Worm (Caenorhabditis elegans) whole organism, young adult: Measurements from ENCODE around the gene dop-6.

Source experiments
- B0336.3 ChIP-seq: fragments of 200-800 bp; sonication (Bioruptor generic); IDR thresholded peaks from 2 replicates; pipeline ENCODE4 v1.3.6; 2022; ENCODE audit warnings: missing genetic modification characterization, missing compliant biosample characterization
- C06A6.2 ChIP-seq: fragments of 200-800 bp; sonication (Bioruptor generic); conservative IDR thresholded peaks from 2 replicates; pipeline ENCODE4 v1.3.6; 2022; ENCODE audit warnings: missing genetic modification characterization, missing compliant biosample characterization
- F23B12.7 ChIP-seq: sonication (generic microtip); optimal IDR thresholded peaks from 2 replicates; lab custom pipeline; 2017; ENCODE audit warnings: missing genetic modification characterization, mild to moderate bottlenecking, missing compliant biosample characterization, antibody characterized with exemption, moderate library complexity; ENCODE audit not compliant: insufficient read depth
- F37B4.10 ChIP-seq: fragments of 200-800 bp; sonication (Bioruptor generic); IDR thresholded peaks from 2 replicates; pipeline ENCODE4 v1.3.6; 2022; ENCODE audit warnings: missing genetic modification characterization, missing compliant biosample characterization
- F39B2.1 ChIP-seq: fragments of 200-800 bp; sonication (Bioruptor generic); IDR thresholded peaks from 2 replicates; pipeline ENCODE4 v1.3.6; 2022; ENCODE audit warnings: missing genetic modification reagents, missing genetic modification characterization, missing compliant biosample characterization
- K12H6.12 ChIP-seq: fragments of 200-800 bp; sonication (Bioruptor generic); optimal IDR thresholded peaks from 2 replicates; lab custom pipeline; 2018; ENCODE audit warnings: mild to moderate bottlenecking, missing genetic modification characterization, missing compliant biosample characterization
- T07F8.4 ChIP-seq: sonication (generic microtip); optimal IDR thresholded peaks from 2 replicates; lab custom pipeline; 2016; ENCODE audit warnings: mild to moderate bottlenecking, missing genetic modification characterization, moderate library complexity, missing compliant biosample characterization
- T26A5.8 ChIP-seq: sonication (generic microtip); optimal IDR thresholded peaks from 2 replicates; lab custom pipeline; 2016; ENCODE audit warnings: missing genetic modification characterization, missing compliant biosample characterization
- Y79H2A.3 ChIP-seq: fragments of 200-800 bp; sonication (Bioruptor generic); conservative IDR thresholded peaks from 2 replicates; pipeline ENCODE4 v1.3.6; 2022; ENCODE audit warnings: missing genetic modification reagents, missing genetic modification characterization, missing compliant biosample characterization
- Y95B8A.8 ChIP-seq: fragments of 200-800 bp; sonication (Bioruptor generic); IDR thresholded peaks from 2 replicates; pipeline ENCODE4 v1.3.6; 2022; ENCODE audit warnings: missing genetic modification reagents, missing genetic modification characterization, missing compliant biosample characterization
- atf-7 ChIP-seq: sonication (generic microtip); optimal IDR thresholded peaks from 2 replicates; lab custom pipeline; 2017; ENCODE audit warnings: mild to moderate bottlenecking, missing genetic modification characterization, missing compliant biosample characterization
- bed-1 ChIP-seq: fragments of 200-800 bp; sonication (Bioruptor generic); IDR thresholded peaks from 2 replicates; pipeline ENCODE4 v1.3.6; 2022; ENCODE audit warnings: missing genetic modification reagents, missing genetic modification characterization, missing compliant biosample characterization
- ceh-100 ChIP-seq: fragments of 200-800 bp; sonication (Bioruptor generic); IDR thresholded peaks from 2 replicates; pipeline ENCODE4 v1.3.6; 2022; ENCODE audit warnings: missing genetic modification reagents, missing genetic modification characterization, missing compliant biosample characterization
- egl-18 ChIP-seq: fragments of 200-800 bp; sonication (Bioruptor generic); IDR thresholded peaks from 2 replicates; pipeline ENCODE4 v1.3.6; 2022; ENCODE audit warnings: missing genetic modification reagents, missing genetic modification characterization, missing compliant biosample characterization
- egrh-3 ChIP-seq: fragments of 200-800 bp; sonication (Bioruptor generic); IDR thresholded peaks from 2 replicates; pipeline ENCODE4 v1.3.6; 2022; ENCODE audit warnings: missing genetic modification reagents, missing genetic modification characterization, missing compliant biosample characterization
- gei-17 ChIP-seq: fragments of 200-800 bp; sonication (Bioruptor generic); optimal IDR thresholded peaks from 2 replicates; lab custom pipeline; 2018; ENCODE audit warnings: mild to moderate bottlenecking, missing genetic modification characterization, missing compliant biosample characterization
- him-1 ChIP-seq: sonication (generic microtip); optimal IDR thresholded peaks from 2 replicates; lab custom pipeline; 2016; ENCODE audit warnings: missing genotype, missing genetic modification reagents, missing genetic modification characterization, missing compliant biosample characterization
- hlh-12 ChIP-seq: sonication (generic microtip); optimal IDR thresholded peaks from 2 replicates; lab custom pipeline; 2016; ENCODE audit warnings: missing genetic modification characterization, missing compliant biosample characterization
- hmg-20 ChIP-seq: fragments of 200-800 bp; sonication (Bioruptor generic); IDR thresholded peaks from 2 replicates; pipeline ENCODE4 v1.3.6; 2022; ENCODE audit warnings: missing genetic modification reagents, missing genetic modification characterization, missing compliant biosample characterization
- hrde-1 ChIP-seq: sonication (generic microtip); optimal IDR thresholded peaks from 2 replicates; lab custom pipeline; 2016; ENCODE audit warnings: missing genetic modification characterization, mild to moderate bottlenecking, missing compliant biosample characterization, moderate library complexity, missing genotype, missing genetic modification reagents, borderline replicate concordance
- hsf-1 ChIP-seq: fragments of 200-800 bp; sonication (Bioruptor generic); IDR thresholded peaks from 2 replicates; pipeline ENCODE4 v1.3.6; 2022; ENCODE audit warnings: missing genetic modification reagents, missing genetic modification characterization, missing compliant biosample characterization
- let-526 ChIP-seq: fragments of 200-800 bp; sonication (Bioruptor generic); IDR thresholded peaks from 2 replicates; pipeline ENCODE4 v1.3.6; 2022; ENCODE audit warnings: missing genetic modification reagents, missing genetic modification characterization, missing compliant biosample characterization
- lir-1 ChIP-seq: fragments of 200-800 bp; sonication (Bioruptor generic); conservative IDR thresholded peaks from 2 replicates; pipeline ENCODE4 v1.3.6; 2022; ENCODE audit warnings: missing genetic modification reagents, missing genetic modification characterization, missing compliant biosample characterization
- madf-3 ChIP-seq: fragments of 200-800 bp; sonication (Bioruptor generic); IDR thresholded peaks from 2 replicates; pipeline ENCODE4 v1.3.6; 2022; ENCODE audit warnings: missing genetic modification reagents, missing genetic modification characterization, missing compliant biosample characterization
- madf-8 ChIP-seq: fragments of 200-800 bp; sonication (Bioruptor generic); conservative IDR thresholded peaks from 2 replicates; pipeline ENCODE4 v1.3.6; 2022; ENCODE audit warnings: missing genetic modification reagents, missing genetic modification characterization, missing compliant biosample characterization
- mes-4 ChIP-seq: sonication (generic microtip); optimal IDR thresholded peaks from 2 replicates; lab custom pipeline; 2016; ENCODE audit warnings: missing genotype, missing genetic modification characterization, missing compliant biosample characterization
- mxl-1 ChIP-seq: sonication (generic microtip); optimal IDR thresholded peaks from 2 replicates; lab custom pipeline; 2016; ENCODE audit warnings: missing genetic modification characterization, missing compliant biosample characterization
- nfya-2 ChIP-seq: fragments of 200-800 bp; sonication (Bioruptor generic); IDR thresholded peaks from 2 replicates; pipeline ENCODE4 v1.3.6; 2022; ENCODE audit warnings: missing genetic modification reagents, missing genetic modification characterization, missing compliant biosample characterization
- nfyb-1 ChIP-seq: fragments of 200-800 bp; sonication (Bioruptor generic); IDR thresholded peaks from 2 replicates; pipeline ENCODE4 v1.3.6; 2022; ENCODE audit warnings: missing genetic modification reagents, missing genetic modification characterization, missing compliant biosample characterization
- nhr-120 ChIP-seq: fragments of 200-800 bp; sonication (Bioruptor generic); IDR thresholded peaks from 2 replicates; pipeline ENCODE4 v1.3.6; 2022; ENCODE audit warnings: missing genetic modification characterization, missing compliant biosample characterization
- repo-1 ChIP-seq: sonication (generic microtip); optimal IDR thresholded peaks from 2 replicates; lab custom pipeline; 2017; ENCODE audit warnings: mild to moderate bottlenecking, missing genetic modification characterization, missing compliant biosample characterization
- rpc-1 ChIP-seq, 2 experiments: fragments of 150-350 bp in 1 of 2; sonication (generic microtip) in 1 of 2; optimal IDR thresholded peaks; 2 replicates each; lab custom pipeline; 2014 to 2018; ENCODE audit warnings: missing biosample characterization in 1 of 2, missing genetic modification characterization in 1 of 2, missing genetic modification reagents in 1 of 2, missing genotype in 1 of 2
- snpc-4 ChIP-seq, 5 experiments: fragments of 150-350 bp in 1 of 5; sonication (generic microtip) in 4 of 5; optimal IDR thresholded peaks; 2 replicates each; lab custom pipeline; 2014 to 2018; ENCODE audit warnings: missing genetic modification characterization in 5 of 5, missing biosample characterization in 3 of 5, antibody characterized with exemption in 2 of 5, mild to moderate bottlenecking in 2 of 5, missing compliant biosample characterization in 2 of 5, missing genotype in 2 of 5, moderate library complexity in 2 of 5, missing genetic modification reagents in 1 of 5
- tlf-1 ChIP-seq: fragments of 200-800 bp; sonication (Bioruptor generic); optimal IDR thresholded peaks from 2 replicates; lab custom pipeline; 2018; ENCODE audit warnings: mild to moderate bottlenecking, missing genetic modification characterization, missing compliant biosample characterization
- unc-130 ChIP-seq: sonication (generic microtip); optimal IDR thresholded peaks from 2 replicates; lab custom pipeline; 2016; ENCODE audit warnings: missing genetic modification reagents, missing genetic modification characterization, missing compliant biosample characterization
- unc-62 ChIP-seq: fragments of 150-350 bp; optimal IDR thresholded peaks from 2 replicates; lab custom pipeline; 2014; ENCODE audit warnings: missing biosample characterization, missing genetic modification reagents, missing genetic modification characterization
- xnd-1 ChIP-seq: sonication (generic microtip); optimal IDR thresholded peaks from 2 replicates; lab custom pipeline; 2016; ENCODE audit warnings: missing genotype, missing genetic modification reagents, missing genetic modification characterization, missing compliant biosample characterization
- zfh-2 ChIP-seq: fragments of 200-800 bp; sonication (Bioruptor generic); conservative IDR thresholded peaks from 2 replicates; pipeline ENCODE4 v1.3.6; 2022; ENCODE audit warnings: missing genetic modification reagents, missing genetic modification characterization, missing compliant biosample characterization

The dop-6 gene

DNA sequence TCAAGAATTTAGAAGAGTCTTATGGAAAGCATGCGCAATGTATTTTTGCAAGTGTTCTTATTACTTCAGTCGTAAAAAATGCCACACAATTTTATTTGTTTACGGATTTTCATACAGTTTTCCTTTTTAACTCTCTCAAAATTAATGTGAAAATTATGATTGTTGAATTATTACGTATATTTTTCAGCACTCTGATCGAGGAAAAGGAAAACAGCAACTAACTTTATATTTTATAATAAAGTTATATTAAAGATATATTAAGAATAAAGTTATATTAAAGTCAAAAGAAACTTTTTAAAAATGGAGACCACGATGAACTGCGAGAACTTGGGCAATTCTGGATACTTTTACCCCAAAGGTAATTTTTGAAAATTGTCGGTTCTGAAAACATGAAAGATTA is 29.5 kb downstream of the dop-6 start, which contains the start of gene F14H12.2:
TSS of gene F14H12.2 (plus strand) at position 301 of the 400 bp plus-strand sequence.
- TF ChIP-seq nfyb-1 (GFP tag; lab: Robert Waterston, UW), result no peak
- no peak for TF ChIP-seq Y79H2A.3 (GFP tag; lab: Robert Waterston, UW)
- no peak for TF ChIP-seq let-526 (GFP tag; lab: Robert Waterston, UW)
- no peak for TF ChIP-seq F23B12.7
- TF ChIP-seq bed-1 (GFP tag; lab: Robert Waterston, UW), result no peak
- TF ChIP-seq nfya-2 (GFP tag; lab: Robert Waterston, UW), result no peak
- no peak for TF ChIP-seq hrde-1 (tag; lab: Kevin White, UChicago)
- TF ChIP-seq, all 124 proteins: peak for 0

DNA sequence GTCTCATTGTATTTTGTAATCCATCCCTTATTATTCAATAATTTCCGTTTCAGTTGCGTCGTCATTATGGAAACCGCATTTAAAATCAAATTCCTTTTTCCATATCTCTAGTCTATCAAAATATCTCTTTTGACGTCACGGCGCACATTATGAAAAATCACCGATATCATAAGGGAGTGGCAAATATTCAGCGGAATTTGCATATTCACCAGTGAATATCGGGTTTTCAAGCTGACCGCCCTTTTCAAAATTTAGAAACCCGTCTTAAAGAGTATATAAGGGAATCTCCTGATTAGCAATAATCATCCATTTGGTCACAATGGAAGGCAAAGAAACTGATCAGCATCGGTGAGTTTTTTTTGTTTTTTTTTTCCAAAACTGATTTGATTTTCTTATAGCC is 32.7 kb downstream of the dop-6 start, which contains the start of gene col-165:
TSS of gene col-165 (plus strand) at position 301 of the 400 bp plus-strand sequence.
- no peak for TF ChIP-seq unc-130
- TF ChIP-seq ceh-100 (GFP tag; lab: Robert Waterston, UW), result no peak
- no peak for TF ChIP-seq rpc-1 (optimal IDR thresholded peaks at IDR 0.05; lab: Kevin White, UChicago)
- no peak for TF ChIP-seq rpc-1 (tag; optimal IDR thresholded peaks at IDR 0.05; lab: Kevin White, UChicago)
- TF ChIP-seq repo-1 (tag; lab: Kevin White, UChicago), result no peak
- no peak for TF ChIP-seq T07F8.4 (tag; lab: Kevin White, UChicago)
- no peak for TF ChIP-seq lir-1 (GFP tag; lab: Robert Waterston, UW)
- TF ChIP-seq bed-1 (GFP tag; lab: Robert Waterston, UW), result no peak
- no peak for TF ChIP-seq unc-62 (GFP tag; lab: Kevin White, UChicago)
- TF ChIP-seq him-1 (tag; lab: Kevin White, UChicago), result no peak
- TF ChIP-seq nhr-120 (GFP tag; lab: Robert Waterston, UW), result no peak
- no peak for TF ChIP-seq B0336.3
- TF ChIP-seq F37B4.10 (GFP tag; lab: Robert Waterston, UW), result no peak
- TF ChIP-seq xnd-1, result no peak
- no peak for TF ChIP-seq egrh-3 (GFP tag; lab: Robert Waterston, UW)
- TF ChIP-seq tlf-1 (GFP tag; lab: Kevin White, UChicago), result no peak
- TF ChIP-seq Y95B8A.8 (GFP tag; lab: Robert Waterston, UW), result no peak
- no peak for TF ChIP-seq hlh-12
- TF ChIP-seq egl-18 (GFP tag; lab: Robert Waterston, UW), result no peak
- TF ChIP-seq, all 124 proteins: peak for 0

DNA sequence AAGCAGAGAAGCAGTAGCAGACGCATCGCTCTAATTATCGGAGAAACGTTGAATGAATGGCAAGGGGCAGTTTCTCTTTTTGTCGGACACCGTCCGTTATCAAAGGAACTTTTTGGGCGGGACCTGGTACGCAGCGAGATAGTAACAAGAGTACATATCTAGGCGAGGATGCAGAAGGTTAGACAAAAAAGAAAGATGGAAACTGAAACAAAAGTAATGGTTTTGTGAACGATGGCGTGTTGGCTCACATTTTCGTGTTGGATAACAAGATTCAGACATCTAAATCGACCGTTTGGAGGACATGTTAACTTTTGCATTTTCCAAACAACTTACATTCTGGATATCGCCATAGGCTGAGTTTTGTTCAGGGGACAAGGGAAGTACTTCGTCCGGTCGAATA is 36.8 kb downstream of the dop-6 start, which contains the start of gene F14H12.6:
TSS of gene F14H12.6 (minus strand) at position 101 of the 400 bp plus-strand sequence.
- TF ChIP-seq T26A5.8, result no peak
- no peak for TF ChIP-seq hsf-1 (GFP tag; lab: Robert Waterston, UW)
- no peak for TF ChIP-seq egrh-3 (GFP tag; lab: Robert Waterston, UW)
- no peak for TF ChIP-seq gei-17 (GFP tag; lab: Kevin White, UChicago)
- no peak for TF ChIP-seq zfh-2 (GFP tag; lab: Robert Waterston, UW)
- TF ChIP-seq K12H6.12, result no peak
- TF ChIP-seq atf-7 (tag; lab: Kevin White, UChicago), result no peak
- TF ChIP-seq snpc-4 (GFP tag; optimal IDR thresholded peaks at IDR 0.05; lab: Kevin White, UChicago), result no peak
- TF ChIP-seq snpc-4 (tag; optimal IDR thresholded peaks at IDR 0.05; lab: Kevin White, UChicago), result no peak
- TF ChIP-seq madf-8 (GFP tag; lab: Robert Waterston, UW), result no peak
- TF ChIP-seq mxl-1 (tag; lab: Kevin White, UChicago), result no peak
- TF ChIP-seq madf-3 (GFP tag; lab: Robert Waterston, UW), result no peak
- TF ChIP-seq F39B2.1 (GFP tag; lab: Robert Waterston, UW), result no peak
- no peak for TF ChIP-seq hmg-20 (GFP tag; lab: Robert Waterston, UW)
- no peak for TF ChIP-seq mes-4 (tag; lab: Kevin White, UChicago)
- TF ChIP-seq C06A6.2 (GFP tag; lab: Robert Waterston, UW), result no peak
